Worm (Caenorhabditis elegans) whole organism, midembryonic: Measurements from ENCODE around the gene srh-293.
"Not testable (repeated sequence)": the region's sequence is repeated elsewhere in the genome, so short reads cannot be mapped to it uniquely, and the experiment has no call there.

Source experiments
- T22C8.4 ChIP-seq: fragments of 200-800 bp; sonication (Bioruptor generic); IDR thresholded peaks from 2 replicates; pipeline ENCODE4 v1.3.6; 2022; ENCODE audit warnings: missing genetic modification characterization, missing compliant biosample characterization
- cog-1 ChIP-seq: sonication (generic microtip); optimal IDR thresholded peaks from 2 replicates; lab custom pipeline; 2016; ENCODE audit warnings: missing genetic modification characterization, missing compliant biosample characterization
- flt-1 ChIP-seq: fragments of 200-800 bp; sonication (Bioruptor generic); IDR thresholded peaks from 2 replicates; pipeline ENCODE4 v1.3.6; 2022; ENCODE audit warnings: missing genetic modification characterization, missing compliant biosample characterization
- klf-2 ChIP-seq: fragments of 200-800 bp; sonication (Bioruptor generic); conservative IDR thresholded peaks from 2 replicates; pipeline ENCODE4 v1.3.6; 2022; ENCODE audit warnings: missing genetic modification reagents, missing genetic modification characterization, missing compliant biosample characterization
- med-1 ChIP-seq: sonication (generic microtip); optimal IDR thresholded peaks from 2 replicates; lab custom pipeline; 2017; ENCODE audit warnings: missing genetic modification characterization, mild to moderate bottlenecking, missing compliant biosample characterization, antibody characterized with exemption, missing genetic modification reagents; ENCODE audit not compliant: insufficient read depth
- ref-1 ChIP-seq: fragments of 200-800 bp; sonication (Bioruptor generic); conservative IDR thresholded peaks from 2 replicates; pipeline ENCODE4 v1.3.6; 2022; ENCODE audit warnings: missing genetic modification reagents, missing genetic modification characterization, missing compliant biosample characterization
- tab-1 ChIP-seq: fragments of 200-800 bp; sonication (Bioruptor generic); IDR thresholded peaks from 2 replicates; pipeline ENCODE4 v1.3.6; 2022; ENCODE audit warnings: missing genetic modification characterization, missing compliant biosample characterization
- ztf-23 ChIP-seq: fragments of 200-800 bp; sonication (Bioruptor generic); IDR thresholded peaks from 2 replicates; pipeline ENCODE4 v1.3.6; 2022; ENCODE audit warnings: missing genetic modification reagents, missing genetic modification characterization, missing compliant biosample characterization
- ztf-29 ChIP-seq: fragments of 200-800 bp; sonication (Bioruptor generic); IDR thresholded peaks from 2 replicates; pipeline ENCODE4 v1.3.6; 2022; ENCODE audit warnings: missing genetic modification reagents, missing genetic modification characterization, missing compliant biosample characterization

Gene srh-293

DNA sequence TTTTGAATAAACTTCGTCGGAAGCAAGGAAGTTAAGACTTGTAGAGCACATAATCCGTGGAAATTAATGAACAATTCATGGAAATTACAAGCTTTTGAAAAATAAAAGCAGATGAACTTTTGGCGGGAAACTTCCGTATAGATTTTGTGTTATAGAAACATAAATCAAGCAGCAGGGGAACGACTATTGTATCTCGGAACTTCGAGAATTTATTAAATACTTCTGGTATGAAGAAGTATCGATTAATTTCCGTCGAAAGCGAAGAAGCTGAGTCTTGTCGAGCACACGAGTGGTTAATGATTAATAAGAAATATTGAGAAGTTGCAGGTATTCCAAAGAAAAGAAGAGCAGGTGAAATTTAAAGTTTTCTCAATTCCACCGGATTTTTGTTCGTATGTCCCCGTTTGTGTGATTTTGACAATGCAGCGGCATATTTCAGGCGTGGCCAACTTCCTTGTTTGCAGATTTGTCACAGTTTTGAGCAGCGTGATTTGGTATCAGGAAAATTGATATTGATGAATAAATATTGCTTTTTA lies 15.6 kb upstream of the srh-293 start, which contains the start of gene srh-147:
Gene srh-147 (minus strand): TSS at position 51 of the 536 bp plus-strand sequence.
- not testable (repeated sequence) for TF ChIP-seq tab-1; med-1 (GFP tag; lab: Kevin White, UChicago); cog-1 (tag; lab: Kevin White, UChicago)

- no peak for TF ChIP-seq flt-1
- no peak for TF ChIP-seq tab-1
- no peak for TF ChIP-seq klf-2 (GFP tag; lab: Robert Waterston, UW)
- no peak for TF ChIP-seq ztf-23 (GFP tag; lab: Robert Waterston, UW)
- no peak for TF ChIP-seq med-1 (GFP tag; lab: Kevin White, UChicago)
- no peak for TF ChIP-seq ref-1 (GFP tag; lab: Robert Waterston, UW)
- TF ChIP-seq ztf-29 (GFP tag; lab: Robert Waterston, UW), result no peak
- no peak for TF ChIP-seq T22C8.4
- no peak for TF ChIP-seq cog-1 (tag; lab: Kevin White, UChicago)
These were observed 7.6 kb upstream of the srh-293 start, which contains the start of gene srh-148 for ce11 chrV:15858292-15858691. TSS of gene srh-148 (minus strand) at chrV:15858392.

DNA sequence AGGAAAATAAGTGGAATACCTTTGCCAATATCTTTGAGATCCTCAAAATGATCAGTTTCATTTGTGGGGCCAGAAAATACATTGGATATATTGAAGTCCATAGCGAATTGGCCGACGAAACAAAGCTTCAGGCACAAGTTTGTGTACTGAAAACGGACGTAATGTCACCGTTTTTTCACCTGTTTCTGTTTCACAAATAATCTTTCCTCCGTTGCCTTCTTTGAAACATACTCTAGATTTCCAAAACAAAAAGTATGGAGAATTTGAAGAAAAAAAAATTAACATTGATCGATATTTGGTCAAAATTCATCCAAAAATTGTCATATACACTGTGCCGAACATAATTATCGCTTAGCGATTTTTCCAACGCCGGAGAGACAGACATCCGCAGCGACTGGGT lies 3.3 kb upstream of the srh-293 start, which contains the start of gene srz-12:
Gene srz-12 (minus strand): TSS at position 101 of the 400 bp plus-strand sequence.
- TF ChIP-seq ztf-29 (GFP tag; lab: Robert Waterston, UW) (no peak), flt-1 (no peak), T22C8.4 (no peak), med-1 (GFP tag; lab: Kevin White, UChicago) (no peak), ref-1 (GFP tag; lab: Robert Waterston, UW) (no peak), ztf-23 (GFP tag; lab: Robert Waterston, UW) (no peak), tab-1 (no peak), klf-2 (GFP tag; lab: Robert Waterston, UW) (no peak), cog-1 (tag; lab: Kevin White, UChicago) (no peak)

ce11 chrV:15863042-15863441 lies 2.9 kb upstream of the srh-293 start, which contains the start of gene srh-299:
TSS of gene srh-299 (plus strand) at chrV:15863342.
- no peak for TF ChIP-seq med-1 (GFP tag; lab: Kevin White, UChicago)
- TF ChIP-seq ref-1 (GFP tag; lab: Robert Waterston, UW), result no peak
- no peak for TF ChIP-seq flt-1
- TF ChIP-seq klf-2 (GFP tag; lab: Robert Waterston, UW), result no peak
- TF ChIP-seq T22C8.4, result no peak
- TF ChIP-seq cog-1 (tag; lab: Kevin White, UChicago), result no peak
- no peak for TF ChIP-seq ztf-29 (GFP tag; lab: Robert Waterston, UW)
- TF ChIP-seq ztf-23 (GFP tag; lab: Robert Waterston, UW), result no peak
- TF ChIP-seq tab-1, result no peak

ce11 chrV:15867373-15867772 lies 1.4 kb downstream of the srh-293 start, which contains the start of gene fbxa-197:
TSS of gene fbxa-197 (plus strand) at chrV:15867673.
- TF ChIP-seq tab-1, result no peak
- no peak for TF ChIP-seq med-1 (GFP tag; lab: Kevin White, UChicago)
- TF ChIP-seq ztf-23 (GFP tag; lab: Robert Waterston, UW), result no peak
- no peak for TF ChIP-seq flt-1
- TF ChIP-seq ztf-29 (GFP tag; lab: Robert Waterston, UW), result no peak
- TF ChIP-seq cog-1 (tag; lab: Kevin White, UChicago), result no peak
- TF ChIP-seq ref-1 (GFP tag; lab: Robert Waterston, UW), result no peak
- TF ChIP-seq klf-2 (GFP tag; lab: Robert Waterston, UW), result no peak

- TF ChIP-seq ztf-23 (GFP tag; lab: Robert Waterston, UW) (no peak), ref-1 (GFP tag; lab: Robert Waterston, UW) (no peak)
These were observed 4.4 kb downstream of the srh-293 start, which contains the start of gene str-57 for ce11 chrV:15870356-15870755. TSS of gene str-57 (plus strand) at chrV:15870656.

DNA sequence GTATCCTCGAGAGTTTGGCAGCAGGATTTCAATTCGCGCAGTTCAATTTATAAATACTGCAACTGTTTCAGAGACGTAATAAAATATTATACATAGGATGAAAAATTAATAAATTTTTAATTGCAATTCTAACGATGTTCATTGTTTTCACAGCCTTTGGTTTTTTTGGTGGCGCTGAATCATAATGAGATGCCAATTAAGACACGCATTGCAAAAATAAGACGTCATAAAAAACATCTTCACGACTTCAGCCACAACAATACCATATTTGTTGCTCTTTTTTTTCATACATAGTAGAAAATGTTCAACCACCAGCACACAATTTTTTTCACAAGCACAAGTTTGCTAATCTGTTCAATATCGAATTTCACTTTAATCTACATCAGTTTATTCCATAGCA lies 6.3 kb downstream of the srh-293 start, which contains the start of gene str-56:
Gene str-56 (plus strand): TSS at position 301 of the 400 bp plus-strand sequence.
- no peak for TF ChIP-seq T22C8.4
- no peak for TF ChIP-seq ztf-29 (GFP tag; lab: Robert Waterston, UW)
- TF ChIP-seq tab-1, result no peak
- TF ChIP-seq cog-1 (tag; lab: Kevin White, UChicago), result no peak
- TF ChIP-seq med-1 (GFP tag; lab: Kevin White, UChicago), result no peak
- no peak for TF ChIP-seq ztf-23 (GFP tag; lab: Robert Waterston, UW)
- TF ChIP-seq ref-1 (GFP tag; lab: Robert Waterston, UW), result no peak
- no peak for TF ChIP-seq flt-1
- no peak for TF ChIP-seq klf-2 (GFP tag; lab: Robert Waterston, UW)

DNA sequence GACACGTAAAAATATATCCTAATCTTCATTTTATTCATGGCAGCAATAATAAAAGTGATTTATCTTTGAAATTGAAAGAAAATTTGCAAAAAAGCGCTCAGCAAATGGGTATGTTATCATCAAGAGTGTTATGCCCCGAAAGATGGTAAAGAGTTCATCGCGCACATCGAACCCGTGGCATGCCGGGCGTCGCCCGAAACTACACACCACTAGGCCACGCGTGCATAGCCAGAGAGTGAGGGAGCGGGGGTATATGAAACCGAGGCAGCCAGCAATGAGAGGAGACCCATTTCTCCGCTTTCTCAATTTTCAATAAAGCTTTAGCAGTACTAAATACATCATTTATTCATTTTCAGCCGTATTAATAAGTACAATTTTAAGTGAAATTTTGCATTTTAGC lies 7.8 kb downstream of the srh-293 start:
- TF ChIP-seq ztf-29 (GFP tag; lab: Robert Waterston, UW) (peak; percentile 100), med-1 (GFP tag; lab: Kevin White, UChicago) (peak; percentile 91), cog-1 (tag; lab: Kevin White, UChicago) (peak; percentile 96), T22C8.4 (peak; percentile 99), ref-1 (GFP tag; lab: Robert Waterston, UW) (peak; percentile 100), flt-1 (peak; percentile 99), tab-1 (peak; percentile 100), ztf-23 (GFP tag; lab: Robert Waterston, UW) (peak; percentile 99), klf-2 (GFP tag; lab: Robert Waterston, UW) (peak; percentile 99)

- no peak for TF ChIP-seq klf-2 (GFP tag; lab: Robert Waterston, UW)
- no peak for TF ChIP-seq T22C8.4
- TF ChIP-seq cog-1 (tag; lab: Kevin White, UChicago), result no peak
- TF ChIP-seq flt-1, result no peak
- TF ChIP-seq tab-1, result no peak
- no peak for TF ChIP-seq ref-1 (GFP tag; lab: Robert Waterston, UW)
- no peak for TF ChIP-seq med-1 (GFP tag; lab: Kevin White, UChicago)
- no peak for TF ChIP-seq ztf-23 (GFP tag; lab: Robert Waterston, UW)
- TF ChIP-seq ztf-29 (GFP tag; lab: Robert Waterston, UW), result no peak
These were observed 10.4 kb downstream of the srh-293 start, which contains the start of gene nhr-102 for ce11 chrV:15876308-15876707. TSS of gene nhr-102 (minus strand) at chrV:15876408.
